Fruit fly (Drosophila melanogaster) whole organism, embryonic: ENCODE measurements around the gene CG13056.

Experiments used
- CG1024 ChIP-seq: fragments of 200-800 bp; sonication (Bioruptor generic); IDR thresholded peaks from 2 replicates; pipeline ENCODE4 v1.3.6; 2022; ENCODE audit warnings: missing biosample characterization, missing genetic modification characterization
- CG10321 ChIP-seq: fragments of 200-800 bp; sonication (Bioruptor generic); IDR thresholded peaks from 2 replicates; pipeline ENCODE4 v1.3.6; 2022; ENCODE audit warnings: missing biosample characterization, missing genetic modification characterization
- CG10543 ChIP-seq: fragments of 200-800 bp; sonication (Bioruptor generic); optimal IDR thresholded peaks from 3 replicates; lab custom pipeline; 2017; ENCODE audit warnings: missing biosample characterization, mild to moderate bottlenecking, missing genetic modification characterization, moderate library complexity
- CG10959 ChIP-seq: fragments of 200-800 bp; sonication (Bioruptor generic); IDR thresholded peaks from 2 replicates; pipeline ENCODE4 v1.3.6; 2022; ENCODE audit warnings: missing biosample characterization, missing genetic modification characterization
- CG10979 ChIP-seq: fragments of 200-800 bp; sonication (Bioruptor generic); optimal IDR thresholded peaks from 2 replicates; lab custom pipeline; 2018; ENCODE audit warnings: missing biosample characterization, mild to moderate bottlenecking, missing genetic modification characterization, moderate library complexity
- CG11504 ChIP-seq: fragments of 200-800 bp; sonication (Bioruptor generic); optimal IDR thresholded peaks from 3 replicates; lab custom pipeline; 2019; ENCODE audit warnings: missing biosample characterization, mild to moderate bottlenecking, missing genetic modification characterization, moderate library complexity
- CG12071 ChIP-seq: fragments of 200-800 bp; sonication (Bioruptor generic); optimal IDR thresholded peaks from 3 replicates; lab custom pipeline; 2018; ENCODE audit warnings: missing biosample characterization, mild to moderate bottlenecking, missing genetic modification characterization
- CG12155 ChIP-seq: fragments of 200-800 bp; sonication (Bioruptor generic); optimal IDR thresholded peaks from 3 replicates; lab custom pipeline; 2016; ENCODE audit warnings: missing biosample characterization, missing genetic modification characterization
- CG14050 ChIP-seq: fragments of 200-800 bp; sonication (Bioruptor generic); IDR thresholded peaks from 3 replicates; pipeline ENCODE4 v1.3.6; 2022; ENCODE audit warnings: missing biosample characterization, missing genetic modification characterization
- CG15269 ChIP-seq: fragments of 200-800 bp; sonication (Bioruptor generic); optimal IDR thresholded peaks from 2 replicates; lab custom pipeline; 2018; ENCODE audit warnings: missing biosample characterization, mild to moderate bottlenecking, missing genetic modification characterization, moderate library complexity
- CG1603 ChIP-seq: fragments of 200-800 bp; sonication (Bioruptor generic); optimal IDR thresholded peaks from 2 replicates; lab custom pipeline; 2019; ENCODE audit warnings: missing biosample characterization, mild to moderate bottlenecking, missing genetic modification characterization, moderate library complexity
- CG30431 ChIP-seq: fragments of 200-800 bp; sonication (Bioruptor generic); optimal IDR thresholded peaks from 2 replicates; lab custom pipeline; 2017; ENCODE audit warnings: missing biosample characterization, missing genetic modification characterization
- CG31365 ChIP-seq: fragments of 200-800 bp; sonication (Bioruptor generic); optimal IDR thresholded peaks from 2 replicates; lab custom pipeline; 2018; ENCODE audit warnings: missing biosample characterization, mild to moderate bottlenecking, missing genetic modification characterization
- CG3407 ChIP-seq: fragments of 200-800 bp; sonication (Bioruptor generic); optimal IDR thresholded peaks from 2 replicates; lab custom pipeline; 2018; ENCODE audit warnings: missing biosample characterization, mild to moderate bottlenecking, missing genetic modification characterization
- CG34422 ChIP-seq: fragments of 200-800 bp; sonication (Bioruptor generic); IDR thresholded peaks from 3 replicates; pipeline ENCODE4 v1.3.6; 2022; ENCODE audit warnings: missing biosample characterization, missing genetic modification characterization
- CG4730 ChIP-seq: fragments of 200-800 bp; sonication (Bioruptor generic); IDR thresholded peaks from 2 replicates; pipeline ENCODE4 v1.3.6; 2022; ENCODE audit warnings: missing biosample characterization, missing genetic modification characterization
- CG9215 ChIP-seq: fragments of 200-800 bp; sonication (Bioruptor generic); IDR thresholded peaks from 2 replicates; pipeline ENCODE4 v1.3.6; 2022; ENCODE audit warnings: missing biosample characterization, missing genetic modification characterization
- CG9932 ChIP-seq: fragments of 200-800 bp; sonication (Bioruptor generic); IDR thresholded peaks from 2 replicates; pipeline ENCODE4 v1.3.6; 2022; ENCODE audit warnings: missing biosample characterization, missing genetic modification characterization
- CHES-1-like ChIP-seq: fragments of 200-800 bp; sonication (Bioruptor generic); optimal IDR thresholded peaks from 2 replicates; lab custom pipeline; 2016; ENCODE audit warnings: missing biosample characterization, missing genetic modification characterization
- Fer1 ChIP-seq: fragments of 200-800 bp; sonication (Bioruptor generic); optimal IDR thresholded peaks from 2 replicates; lab custom pipeline; 2017; ENCODE audit warnings: missing biosample characterization, mild to moderate bottlenecking, missing genetic modification characterization
- Fer2 ChIP-seq: fragments of 200-800 bp; sonication (Bioruptor generic); optimal IDR thresholded peaks from 2 replicates; lab custom pipeline; 2018; ENCODE audit warnings: missing biosample characterization, mild to moderate bottlenecking, missing genetic modification characterization, moderate library complexity
- Fer3 ChIP-seq: fragments of 200-800 bp; sonication (Bioruptor generic); optimal IDR thresholded peaks from 2 replicates; lab custom pipeline; 2018; ENCODE audit warnings: missing biosample characterization, mild to moderate bottlenecking, missing genetic modification characterization, moderate library complexity
- HLHmδ ChIP-seq: fragments of 200-800 bp; sonication (Bioruptor generic); optimal IDR thresholded peaks from 2 replicates; lab custom pipeline; 2018; ENCODE audit warnings: missing biosample characterization, mild to moderate bottlenecking, missing genetic modification characterization, moderate library complexity
- Hmx ChIP-seq: fragments of 200-800 bp; sonication (Bioruptor generic); optimal IDR thresholded peaks from 2 replicates; lab custom pipeline; 2016; ENCODE audit warnings: missing biosample characterization, missing genetic modification characterization
- Hr51 ChIP-seq, 2 experiments: fragments of 200-800 bp; sonication (Bioruptor generic); optimal IDR thresholded peaks; 2 replicates in 1 of 2; 3 replicates in 1 of 2; lab custom pipeline; 2016 to 2018; ENCODE audit warnings: missing biosample characterization in 2 of 2, missing genetic modification characterization in 2 of 2, mild to moderate bottlenecking in 1 of 2, moderate library complexity in 1 of 2
- al ChIP-seq: fragments of 200-800 bp; sonication (Bioruptor generic); IDR thresholded peaks from 2 replicates; pipeline ENCODE4 v1.3.6; 2022; ENCODE audit warnings: missing biosample characterization, missing genetic modification characterization
- bowl ChIP-seq: fragments of 200-800 bp; sonication (Bioruptor generic); IDR thresholded peaks from 2 replicates; pipeline ENCODE4 v1.3.6; 2022; ENCODE audit warnings: missing biosample characterization, missing genetic modification characterization
- cad ChIP-seq: fragments of >200 bp; optimal IDR thresholded peaks from 2 replicates; lab custom pipeline; 2017; ENCODE audit warnings: missing biosample characterization, missing genetic modification characterization
- chif ChIP-seq, 2 experiments: fragments of 200-800 bp; sonication (Bioruptor generic); optimal IDR thresholded peaks; 3 replicates each; lab custom pipeline; 2016; ENCODE audit warnings: missing biosample characterization in 2 of 2, missing genetic modification characterization in 2 of 2
- chn ChIP-seq: fragments of 200-800 bp; sonication (Bioruptor generic); optimal IDR thresholded peaks from 2 replicates; lab custom pipeline; 2016; ENCODE audit warnings: missing biosample characterization, missing genetic modification characterization
- croc ChIP-seq: fragments of 200-800 bp; sonication (Bioruptor generic); conservative IDR thresholded peaks from 3 replicates; pipeline ENCODE4 v1.3.6; 2022; ENCODE audit warnings: missing biosample characterization, missing genetic modification characterization
- crp ChIP-seq, 2 experiments: fragments of 200-800 bp; sonication (Bioruptor generic); optimal IDR thresholded peaks; 2 replicates in 1 of 2; 3 replicates in 1 of 2; lab custom pipeline; 2017; ENCODE audit warnings: missing biosample characterization in 2 of 2, missing genetic modification characterization in 2 of 2, mild to moderate bottlenecking in 1 of 2, moderate library complexity in 1 of 2
- dan ChIP-seq: fragments of 200-800 bp; sonication (Bioruptor generic); IDR thresholded peaks from 2 replicates; pipeline ENCODE4 v1.3.6; 2022; ENCODE audit warnings: missing biosample characterization, missing genetic modification characterization
- exex ChIP-seq: fragments of 200-800 bp; sonication (Bioruptor generic); optimal IDR thresholded peaks from 4 replicates; lab custom pipeline; 2018; ENCODE audit warnings: missing biosample characterization, mild to moderate bottlenecking, missing genetic modification characterization, moderate library complexity
- grau ChIP-seq: fragments of 200-800 bp; optimal IDR thresholded peaks from 3 replicates; lab custom pipeline; 2019; ENCODE audit warnings: missing biosample characterization, mild to moderate bottlenecking, missing genetic modification characterization, moderate library complexity
- gro ChIP-seq: fragments of 200-800 bp; sonication (Bioruptor generic); optimal IDR thresholded peaks from 2 replicates; lab custom pipeline; 2016; ENCODE audit warnings: missing biosample characterization, missing genetic modification characterization
- hbn ChIP-seq: fragments of 200-800 bp; sonication (Bioruptor generic); IDR thresholded peaks from 2 replicates; pipeline ENCODE4 v1.3.6; 2022; ENCODE audit warnings: missing biosample characterization, missing genetic modification characterization; ENCODE audit not compliant: partially characterized antibody
- kay ChIP-seq: fragments of 200-800 bp; sonication (Bioruptor generic); optimal IDR thresholded peaks from 2 replicates; lab custom pipeline; 2016; ENCODE audit warnings: missing biosample characterization, missing genetic modification characterization
- lilli ChIP-seq: fragments of 200-800 bp; sonication (Bioruptor generic); optimal IDR thresholded peaks from 3 replicates; lab custom pipeline; 2016; ENCODE audit warnings: missing biosample characterization, missing genetic modification characterization
- lola ChIP-seq, 3 experiments: fragments of >200 bp in 2 of 3; fragments of 200-800 bp in 1 of 3; sonication (Bioruptor generic) in 1 of 3; optimal IDR thresholded peaks; 2 replicates each; lab custom pipeline; 2017 to 2019; ENCODE audit warnings: missing biosample characterization in 3 of 3, missing genetic modification characterization in 3 of 3, mild to moderate bottlenecking in 1 of 3, moderate library complexity in 1 of 3
- lov ChIP-seq, 2 experiments: fragments of 200-800 bp in 1 of 2; fragments of >200 bp in 1 of 2; sonication (Bioruptor generic) in 1 of 2; IDR thresholded peaks in 1 of 2; optimal IDR thresholded peaks in 1 of 2; 2 replicates in 1 of 2; 3 replicates in 1 of 2; pipeline versions ENCODE4 v1.3.6 to Lab custom; 2017 to 2022; ENCODE audit warnings: missing biosample characterization in 1 of 2, missing genetic modification characterization in 1 of 2
- mld ChIP-seq: fragments of 200-800 bp; sonication (Bioruptor generic); IDR thresholded peaks from 3 replicates; pipeline ENCODE4 v1.3.6; 2022; ENCODE audit warnings: missing biosample characterization, missing genetic modification characterization; ENCODE audit not compliant: partially characterized antibody
- pfk ChIP-seq: fragments of 200-800 bp; sonication (Bioruptor generic); optimal IDR thresholded peaks from 2 replicates; lab custom pipeline; 2018; ENCODE audit warnings: missing biosample characterization, mild to moderate bottlenecking, missing genetic modification characterization, moderate library complexity
- pnt ChIP-seq: fragments of 200-800 bp; sonication (Bioruptor generic); optimal IDR thresholded peaks from 3 replicates; lab custom pipeline; 2016; ENCODE audit warnings: missing biosample characterization, missing genetic modification characterization
- pros ChIP-seq: fragments of 200-800 bp; sonication (Bioruptor generic); optimal IDR thresholded peaks from 3 replicates; lab custom pipeline; 2019; ENCODE audit warnings: missing biosample characterization, mild to moderate bottlenecking, missing genetic modification characterization, moderate library complexity
- rib ChIP-seq: fragments of 200-800 bp; sonication (Bioruptor generic); IDR thresholded peaks from 2 replicates; pipeline ENCODE4 v1.3.6; 2022; ENCODE audit warnings: missing biosample characterization, missing genetic modification characterization
- sr ChIP-seq: fragments of 200-800 bp; sonication (Bioruptor generic); IDR thresholded peaks from 3 replicates; pipeline ENCODE4 v1.3.6; 2022; ENCODE audit warnings: missing biosample characterization, missing genetic modification characterization
- vvl ChIP-seq: fragments of 200-800 bp; sonication (Bioruptor generic); IDR thresholded peaks from 2 replicates; pipeline ENCODE4 v1.3.6; 2022; ENCODE audit warnings: missing biosample characterization, missing genetic modification characterization
- yki ChIP-seq: fragments of >200 bp; optimal IDR thresholded peaks from 3 replicates; lab custom pipeline; 2018
- zfh2 ChIP-seq: fragments of 200-800 bp; sonication (Bioruptor generic); optimal IDR thresholded peaks from 2 replicates; lab custom pipeline; 2016; ENCODE audit warnings: missing biosample characterization, missing genetic modification characterization

The CG13056 gene

dm6 chr3L:16380770-16381169 lies 47.7 kb downstream of the CG13056 start (continued):
- TF ChIP-seq Fer3 (tag; lab: Kevin White, UChicago): peak; percentile 81
- TF ChIP-seq CHES-1-like (GFP tag; lab: Kevin White, UChicago): peak; percentile 50
- TF ChIP-seq CG11504 (tag; lab: Kevin White, UChicago): no peak
- peak; percentile 38; the same call in 1 of the 3 replicates for TF ChIP-seq croc
- TF ChIP-seq lov (optimal IDR thresholded peaks at IDR 0.05; lab: Kevin White, UChicago): no peak
- no peak for TF ChIP-seq lov (GFP tag; IDR thresholded peaks at IDR 0.05; lab: Robert Waterston, UW)
- no peak for TF ChIP-seq HLHmδ (GFP tag; lab: Kevin White, UChicago)
- TF ChIP-seq CG15269 (tag; lab: Kevin White, UChicago): peak; percentile 83
- TF ChIP-seq dan (GFP tag; lab: Robert Waterston, UW): no peak
- TF ChIP-seq CG3407 (GFP tag; lab: Kevin White, UChicago): peak; percentile 28
- TF ChIP-seq mld (GFP tag; lab: Robert Waterston, UW): no peak
- TF ChIP-seq CG10543 (GFP tag; lab: Kevin White, UChicago): peak; percentile 74
- no peak for TF ChIP-seq CG14050
- TF ChIP-seq lilli: peak; percentile 76
- peak; percentile 74 for TF ChIP-seq Fer1 (GFP tag; lab: Kevin White, UChicago)
- peak; percentile 65; the same call in 1 of the 2 replicates for TF ChIP-seq vvl (GFP tag; lab: Robert Waterston, UW)
- peak; percentile 34; the same call in 1 of the 2 replicates for TF ChIP-seq CG4730 (GFP tag; lab: Robert Waterston, UW)
- peak; percentile 38 for TF ChIP-seq chn (GFP tag; lab: Kevin White, UChicago)
- no peak for TF ChIP-seq crp (GFP tag; optimal IDR thresholded peaks at IDR 0.05; lab: Kevin White, UChicago)
- no peak for TF ChIP-seq cad (GFP tag; lab: Kevin White, UChicago)
- TF ChIP-seq bowl (GFP tag; lab: Robert Waterston, UW): no peak
- TF ChIP-seq pros: peak; percentile 0
- TF ChIP-seq al (GFP tag; lab: Robert Waterston, UW): peak; percentile 58
- peak; percentile 64 for TF ChIP-seq Fer2 (tag; lab: Kevin White, UChicago)
- TF ChIP-seq CG30431: no peak
- peak; percentile 65 for TF ChIP-seq zfh2 (GFP tag; lab: Kevin White, UChicago)
- no peak for TF ChIP-seq yki (lab: Kevin White, UChicago)
- TF ChIP-seq gro (GFP tag; lab: Kevin White, UChicago): peak; percentile 83
- peak; percentile 61 for TF ChIP-seq CG12071
- TF ChIP-seq Hmx: peak; percentile 5
- 0 out of 2 replicates have a peak, but pooled peaks have one; percentile 38 for TF ChIP-seq rib
- TF ChIP-seq sr (GFP tag; lab: Robert Waterston, UW): no peak
- peak; percentile 25 for TF ChIP-seq kay (GFP tag; lab: Kevin White, UChicago)
- TF ChIP-seq CG34422 (GFP tag; lab: Robert Waterston, UW): peak; percentile 36; the same call in 1 of the 3 replicates
- no peak for TF ChIP-seq CG10321 (GFP tag; lab: Robert Waterston, UW)
- no peak for TF ChIP-seq hbn (GFP tag; lab: Robert Waterston, UW)
- TF ChIP-seq CG10979 (tag; lab: Kevin White, UChicago): peak; percentile 67
- TF ChIP-seq pfk (GFP tag; lab: Kevin White, UChicago): no peak
- TF ChIP-seq lola (GFP tag; optimal IDR thresholded peaks at IDR 0.05; lab: Kevin White, UChicago): peak in 1 of 3 experiments; percentile 59
- peak; percentile 79 for TF ChIP-seq CG9932 (GFP tag; lab: Robert Waterston, UW)
- peak; percentile 32 to 62 for TF ChIP-seq chif (GFP tag; optimal IDR thresholded peaks at IDR 0.05; lab: Kevin White, UChicago)
- no peak; the same call in 1 of the 2 replicates for TF ChIP-seq CG9215 (GFP tag; lab: Robert Waterston, UW)
- peak; percentile 36; the same call in 1 of the 2 replicates for TF ChIP-seq CG10959 (GFP tag; lab: Robert Waterston, UW)
- TF ChIP-seq exex (tag; lab: Kevin White, UChicago): no peak
- peak; percentile 99 for TF ChIP-seq grau (tag; lab: Kevin White, UChicago)
- peak; percentile 55 for TF ChIP-seq CG12155 (GFP tag; lab: Kevin White, UChicago)
- TF ChIP-seq Hr51 (GFP tag; optimal IDR thresholded peaks at IDR 0.05; lab: Kevin White, UChicago): peak; percentile 13 to 71
- peak; percentile 78 for TF ChIP-seq CG1603 (tag; lab: Kevin White, UChicago)
- no peak for TF ChIP-seq CG1024 (GFP tag; lab: Robert Waterston, UW)
- no peak for TF ChIP-seq CG31365 (tag; lab: Kevin White, UChicago)
- peak; percentile 63 for TF ChIP-seq pnt
